Fruit fly (Drosophila melanogaster) whole organism, embryonic: Measurements from ENCODE around the gene Dbp73D.

Experiments used
- Atf6 ChIP-seq: fragments of 200-800 bp; sonication (Bioruptor generic); IDR thresholded peaks from 2 replicates; pipeline ENCODE4 v1.3.6; 2022; ENCODE audit warnings: missing biosample characterization, missing genetic modification characterization
- BEAF-32 ChIP-seq: fragments of 200-800 bp; sonication (Bioruptor generic); optimal IDR thresholded peaks from 3 replicates; lab custom pipeline; 2017; ENCODE audit warnings: missing biosample characterization, missing genetic modification characterization, mild to moderate bottlenecking, moderate library complexity, missing genetic modification reagents
- CG11695 ChIP-seq: fragments of 200-800 bp; sonication (Bioruptor generic); IDR thresholded peaks from 3 replicates; pipeline ENCODE4 v1.3.6; 2022; ENCODE audit warnings: missing biosample characterization, missing genetic modification characterization
- CG12219 ChIP-seq: fragments of 200-800 bp; sonication (Bioruptor generic); optimal IDR thresholded peaks from 3 replicates; lab custom pipeline; 2018; ENCODE audit warnings: missing biosample characterization, mild to moderate bottlenecking, missing genetic modification characterization
- CG13296 ChIP-seq: fragments of 200-800 bp; sonication (Bioruptor generic); optimal IDR thresholded peaks from 3 replicates; lab custom pipeline; 2018; ENCODE audit warnings: missing biosample characterization, mild to moderate bottlenecking, missing genetic modification characterization
- CG15514 ChIP-seq: fragments of 200-800 bp; sonication (Bioruptor generic); optimal IDR thresholded peaks from 3 replicates; lab custom pipeline; 2017; ENCODE audit warnings: missing biosample characterization, missing genetic modification characterization, mild to moderate bottlenecking, moderate library complexity, missing genetic modification reagents
- CG1603 ChIP-seq: fragments of 200-800 bp; sonication (Bioruptor generic); optimal IDR thresholded peaks from 2 replicates; lab custom pipeline; 2019; ENCODE audit warnings: missing biosample characterization, mild to moderate bottlenecking, missing genetic modification characterization, moderate library complexity
- CG18011 ChIP-seq: fragments of 200-800 bp; sonication (Bioruptor generic); optimal IDR thresholded peaks from 2 replicates; lab custom pipeline; 2017; ENCODE audit warnings: missing biosample characterization, missing genetic modification characterization, mild to moderate bottlenecking, moderate library complexity, missing genotype
- CG2202 ChIP-seq: fragments of 200-800 bp; sonication (Bioruptor generic); optimal IDR thresholded peaks from 2 replicates; lab custom pipeline; 2018; ENCODE audit warnings: missing biosample characterization, mild to moderate bottlenecking, missing genetic modification characterization
- CG2875 ChIP-seq: fragments of 200-800 bp; sonication (Bioruptor generic); optimal IDR thresholded peaks from 2 replicates; lab custom pipeline; 2017; ENCODE audit warnings: missing biosample characterization, mild to moderate bottlenecking, missing genetic modification characterization, missing genetic modification reagents
- CG42726 ChIP-seq: fragments of 200-800 bp; sonication (Bioruptor generic); IDR thresholded peaks from 2 replicates; pipeline ENCODE4 v1.3.6; 2022; ENCODE audit warnings: missing biosample characterization, missing genetic modification characterization; ENCODE audit not compliant: partially characterized antibody
- CG4328 ChIP-seq: fragments of 200-800 bp; sonication (Bioruptor generic); optimal IDR thresholded peaks from 3 replicates; lab custom pipeline; 2017; ENCODE audit warnings: missing biosample characterization, missing genetic modification reagents, missing genetic modification characterization
- CG43689 ChIP-seq: fragments of 200-800 bp; sonication (Bioruptor generic); IDR thresholded peaks from 2 replicates; pipeline ENCODE4 v1.3.6; 2022; ENCODE audit warnings: missing biosample characterization, missing genetic modification characterization
- CG4854 ChIP-seq: fragments of 200-800 bp; sonication (Bioruptor generic); optimal IDR thresholded peaks from 2 replicates; lab custom pipeline; 2016; ENCODE audit warnings: missing biosample characterization, missing genetic modification characterization, inconsistent platforms
- CG5180 ChIP-seq: fragments of 200-800 bp; sonication (Bioruptor generic); optimal IDR thresholded peaks from 3 replicates; lab custom pipeline; 2017; ENCODE audit warnings: missing biosample characterization, missing genetic modification characterization, mild to moderate bottlenecking, moderate library complexity, missing genetic modification reagents
- CG6791 ChIP-seq: fragments of 200-800 bp; sonication (Bioruptor generic); IDR thresholded peaks from 3 replicates; pipeline ENCODE4 v1.3.6; 2022; ENCODE audit warnings: missing biosample characterization, missing genetic modification characterization; ENCODE audit not compliant: partially characterized antibody
- CG7987 ChIP-seq: fragments of 200-800 bp; sonication (Bioruptor generic); optimal IDR thresholded peaks from 2 replicates; lab custom pipeline; 2018; ENCODE audit warnings: missing biosample characterization, mild to moderate bottlenecking, missing genetic modification characterization, moderate library complexity
- CG8924 ChIP-seq: fragments of 200-800 bp; optimal IDR thresholded peaks from 3 replicates; lab custom pipeline; 2019; ENCODE audit warnings: missing biosample characterization, mild to moderate bottlenecking, missing genetic modification characterization, moderate library complexity
- Dfd ChIP-seq, 2 experiments: fragments of >200 bp; optimal IDR thresholded peaks; 2 replicates each; lab custom pipeline; 2017; ENCODE audit warnings: missing biosample characterization in 2 of 2, missing genetic modification characterization in 2 of 2
- Fer3 ChIP-seq: fragments of 200-800 bp; sonication (Bioruptor generic); optimal IDR thresholded peaks from 2 replicates; lab custom pipeline; 2018; ENCODE audit warnings: missing biosample characterization, mild to moderate bottlenecking, missing genetic modification characterization, moderate library complexity
- HLH4C ChIP-seq: fragments of 200-800 bp; sonication (Bioruptor generic); IDR thresholded peaks from 3 replicates; pipeline ENCODE4 v1.3.6; 2022; ENCODE audit warnings: missing biosample characterization, missing genetic modification characterization; ENCODE audit not compliant: partially characterized antibody
- Hr3 ChIP-seq: fragments of 200-800 bp; sonication (Bioruptor generic); optimal IDR thresholded peaks from 3 replicates; lab custom pipeline; 2016; ENCODE audit warnings: missing biosample characterization, missing genetic modification characterization
- Med ChIP-seq: fragments of 200-800 bp; sonication (Bioruptor generic); peaks from one replicate; lab custom pipeline; 2016; ENCODE audit warnings: missing biosample characterization, missing genetic modification characterization, mild to moderate bottlenecking, inconsistent platforms, moderate library complexity
- Sin3A ChIP-seq: fragments of >200 bp; optimal IDR thresholded peaks from 2 replicates; lab custom pipeline; 2018
- Usf ChIP-seq: fragments of 200-800 bp; sonication (Bioruptor generic); optimal IDR thresholded peaks from 2 replicates; lab custom pipeline; 2017; ENCODE audit warnings: missing genotype, missing biosample characterization, missing genetic modification characterization
- amos ChIP-seq: fragments of 200-800 bp; sonication (Bioruptor generic); IDR thresholded peaks from 2 replicates; pipeline ENCODE4 v1.3.6; 2022; ENCODE audit warnings: missing biosample characterization, missing genetic modification characterization; ENCODE audit not compliant: partially characterized antibody
- ato ChIP-seq: fragments of 200-800 bp; sonication (Bioruptor generic); IDR thresholded peaks from 2 replicates; pipeline ENCODE4 v1.3.6; 2022; ENCODE audit warnings: missing biosample characterization, missing genetic modification characterization; ENCODE audit not compliant: partially characterized antibody
- chif ChIP-seq, 2 experiments: fragments of 200-800 bp; sonication (Bioruptor generic); optimal IDR thresholded peaks; 3 replicates each; lab custom pipeline; 2016; ENCODE audit warnings: missing biosample characterization in 2 of 2, missing genetic modification characterization in 2 of 2
- crol ChIP-seq: fragments of 200-800 bp; sonication (Bioruptor generic); IDR thresholded peaks from 2 replicates; pipeline ENCODE4 v1.3.6; 2022; ENCODE audit warnings: missing biosample characterization, missing genetic modification characterization
- crp ChIP-seq, 2 experiments: fragments of 200-800 bp; sonication (Bioruptor generic); optimal IDR thresholded peaks; 2 replicates in 1 of 2; 3 replicates in 1 of 2; lab custom pipeline; 2017; ENCODE audit warnings: missing biosample characterization in 2 of 2, missing genetic modification characterization in 2 of 2, mild to moderate bottlenecking in 1 of 2, moderate library complexity in 1 of 2
- cwo ChIP-seq: fragments of 200-800 bp; sonication (Bioruptor generic); optimal IDR thresholded peaks from 3 replicates; lab custom pipeline; 2017; ENCODE audit warnings: missing biosample characterization, missing genetic modification characterization, mild to moderate bottlenecking, moderate library complexity, missing genetic modification reagents
- dati ChIP-seq: fragments of 200-800 bp; sonication (Bioruptor generic); IDR thresholded peaks from 2 replicates; pipeline ENCODE4 v1.3.6; 2022; ENCODE audit warnings: missing biosample characterization, missing genetic modification characterization
- dysf ChIP-seq: fragments of 200-800 bp; sonication (Bioruptor generic); IDR thresholded peaks from 3 replicates; pipeline ENCODE4 v1.3.6; 2022; ENCODE audit warnings: missing biosample characterization, missing genetic modification characterization
- fd3F ChIP-seq: fragments of 200-800 bp; sonication (Bioruptor generic); optimal IDR thresholded peaks from 2 replicates; lab custom pipeline; 2018; ENCODE audit warnings: missing biosample characterization, mild to moderate bottlenecking, missing genetic modification characterization, moderate library complexity
- insv ChIP-seq, 2 experiments: fragments of 200-800 bp; sonication (Bioruptor generic); optimal IDR thresholded peaks; 3 replicates each; lab custom pipeline; 2016 to 2018; ENCODE audit warnings: missing biosample characterization in 2 of 2, missing genetic modification characterization in 2 of 2
- kah ChIP-seq: fragments of 200-800 bp; sonication (Bioruptor generic); optimal IDR thresholded peaks from 2 replicates; lab custom pipeline; 2018; ENCODE audit warnings: missing biosample characterization, mild to moderate bottlenecking, missing genetic modification characterization
- lov ChIP-seq, 2 experiments: fragments of 200-800 bp in 1 of 2; fragments of >200 bp in 1 of 2; sonication (Bioruptor generic) in 1 of 2; IDR thresholded peaks in 1 of 2; optimal IDR thresholded peaks in 1 of 2; 2 replicates in 1 of 2; 3 replicates in 1 of 2; pipeline versions ENCODE4 v1.3.6 to Lab custom; 2017 to 2022; ENCODE audit warnings: missing biosample characterization in 1 of 2, missing genetic modification characterization in 1 of 2
- nerfin-2 ChIP-seq: fragments of 200-800 bp; sonication (Bioruptor generic); IDR thresholded peaks from 2 replicates; pipeline ENCODE4 v1.3.6; 2022; ENCODE audit warnings: missing biosample characterization, missing genetic modification characterization; ENCODE audit not compliant: partially characterized antibody
- pnt ChIP-seq: fragments of 200-800 bp; sonication (Bioruptor generic); optimal IDR thresholded peaks from 3 replicates; lab custom pipeline; 2016; ENCODE audit warnings: missing biosample characterization, missing genetic modification characterization
- prd ChIP-seq, 3 experiments: fragments of >200 bp in 2 of 3; fragments of 200-800 bp in 1 of 3; sonication (Bioruptor generic) in 1 of 3; optimal IDR thresholded peaks in 2 of 3; IDR thresholded peaks in 1 of 3; 2 replicates in 2 of 3; 3 replicates in 1 of 3; pipeline versions ENCODE4 v1.3.6 to Lab custom; 2017 to 2022; ENCODE audit warnings: missing biosample characterization in 1 of 3, missing genetic modification characterization in 1 of 3
- rib ChIP-seq: fragments of 200-800 bp; sonication (Bioruptor generic); IDR thresholded peaks from 2 replicates; pipeline ENCODE4 v1.3.6; 2022; ENCODE audit warnings: missing biosample characterization, missing genetic modification characterization
- seq ChIP-seq: fragments of 200-800 bp; sonication (Bioruptor generic); IDR thresholded peaks from 2 replicates; pipeline ENCODE4 v1.3.6; 2022; ENCODE audit warnings: missing biosample characterization, missing genetic modification characterization
- sima ChIP-seq: fragments of 200-800 bp; sonication (Bioruptor generic); optimal IDR thresholded peaks from 2 replicates; lab custom pipeline; 2016; ENCODE audit warnings: missing biosample characterization, missing genetic modification characterization
- stwl ChIP-seq: fragments of 200-800 bp; sonication (Bioruptor generic); optimal IDR thresholded peaks from 3 replicates; lab custom pipeline; 2018; ENCODE audit warnings: missing biosample characterization, mild to moderate bottlenecking, missing genetic modification characterization, moderate library complexity
- zfh1 ChIP-seq: fragments of 200-800 bp; sonication (Bioruptor generic); IDR thresholded peaks from 3 replicates; pipeline ENCODE4 v1.3.6; 2022; ENCODE audit warnings: missing biosample characterization, missing genetic modification characterization

The Dbp73D gene

dm6 chr3L:16765647-16766628 lies 35.3 kb upstream of the Dbp73D start, which contains the start of gene Nrt (continued):
- TF ChIP-seq lov (optimal IDR thresholded peaks at IDR 0.05; lab: Kevin White, UChicago) (no peak), lov (GFP tag; IDR thresholded peaks at IDR 0.05; lab: Robert Waterston, UW) (0 out of 3 replicates have a peak, but pooled peaks have one; percentile 64), rib (GFP tag; lab: Robert Waterston, UW) (0 out of 2 replicates have a peak, but pooled peaks have one; percentile 23), crol (no peak), chif (GFP tag; optimal IDR thresholded peaks at IDR 0.05; lab: Kevin White, UChicago) (no peak), BEAF-32 (GFP tag; lab: Kevin White, UChicago) (no peak), Dfd (GFP tag; optimal IDR thresholded peaks at IDR 0.05; lab: Kevin White, UChicago) (no peak), Sin3A (lab: Kevin White, UChicago) (no peak), sima (GFP tag; lab: Kevin White, UChicago) (no peak), CG2875 (peak; percentile 27), Fer3 (tag; lab: Kevin White, UChicago) (peak; percentile 19), Atf6 (GFP tag; lab: Robert Waterston, UW) (peak; percentile 64), ato (GFP tag; lab: Robert Waterston, UW) (peak; percentile 43; the same call in 1 of the 2 replicates), CG1603 (peak; percentile 15), CG43689 (no peak), amos (GFP tag; lab: Robert Waterston, UW) (peak; percentile 50), zfh1 (GFP tag; lab: Robert Waterston, UW) (peak; percentile 39; the same call in 1 of the 3 replicates), crp (GFP tag; optimal IDR thresholded peaks at IDR 0.05; lab: Kevin White, UChicago) (no peak), CG11695 (peak; percentile 69; the same call in 2 of the 3 replicates), Hr3 (GFP tag; lab: Kevin White, UChicago) (peak; percentile 45), CG18011 (GFP tag; lab: Kevin White, UChicago) (peak; percentile 80), dati (GFP tag; lab: Robert Waterston, UW) (no peak), fd3F (peak; percentile 27), CG6791 (GFP tag; lab: Robert Waterston, UW) (peak; percentile 26; the same call in 1 of the 3 replicates), nerfin-2 (0 out of 2 replicates have a peak, but pooled peaks have one; percentile 40), CG7987 (peak; percentile 25), cwo (GFP tag; lab: Kevin White, UChicago) (peak; percentile 38), CG4854 (peak; percentile 1), CG15514 (GFP tag; lab: Kevin White, UChicago) (peak; percentile 7), CG8924 (tag; lab: Kevin White, UChicago) (peak; percentile 82), seq (GFP tag; lab: Robert Waterston, UW) (peak; percentile 77), CG5180 (peak; percentile 39), prd (optimal IDR thresholded peaks at IDR 0.05; lab: Kevin White, UChicago) (no peak), prd (GFP tag; IDR thresholded peaks at IDR 0.05; lab: Robert Waterston, UW) (peak; percentile 66), dysf (0 out of 3 replicates have a peak, but pooled peaks have one; percentile 43), insv (GFP tag; optimal IDR thresholded peaks at IDR 0.05; lab: Kevin White, UChicago) (peak in 1 of 2 experiments; percentile 61), pnt (GFP tag; lab: Kevin White, UChicago) (no peak), CG2202 (tag; lab: Kevin White, UChicago) (peak; percentile 66), stwl (tag; lab: Kevin White, UChicago) (peak; percentile 4), CG13296 (GFP tag; lab: Kevin White, UChicago) (peak; percentile 71), CG4328 (peak; percentile 42), HLH4C (no peak), Med (GFP tag; lab: Kevin White, UChicago) (peak; percentile 93), Usf (GFP tag; lab: Kevin White, UChicago) (no peak), kah (GFP tag; lab: Kevin White, UChicago) (peak; percentile 39), CG12219 (GFP tag; lab: Kevin White, UChicago) (peak; percentile 16), CG42726 (GFP tag; lab: Robert Waterston, UW) (peak; percentile 58; the same call in 1 of the 2 replicates)
